Worm (Caenorhabditis elegans) whole organism, L3 larva: ENCODE data around the gene twk-11.

Source experiments
- ama-1 ChIP-seq: fragments of 150-350 bp; optimal IDR thresholded peaks from 2 replicates; lab custom pipeline; 2018
- ceh-9 ChIP-seq: sonication (generic microtip); optimal IDR thresholded peaks from 2 replicates; lab custom pipeline; 2018; ENCODE audit warnings: missing biosample characterization, missing genetic modification characterization
- egl-27 ChIP-seq: sonication (generic microtip); optimal IDR thresholded peaks from 4 replicates; lab custom pipeline; 2017; ENCODE audit warnings: missing biosample characterization, missing genetic modification reagents, missing genetic modification characterization
- lin-15B ChIP-seq: fragments of 150-350 bp; optimal IDR thresholded peaks from 2 replicates; lab custom pipeline; 2014; ENCODE audit warnings: missing biosample characterization, missing genetic modification characterization
- mdl-1 ChIP-seq: fragments of 150-350 bp; optimal IDR thresholded peaks from 2 replicates; lab custom pipeline; 2014; ENCODE audit warnings: missing biosample characterization, missing genetic modification characterization
- nhr-76 ChIP-seq: fragments of 150-350 bp; sonication (generic microtip); optimal IDR thresholded peaks from 5 replicates; lab custom pipeline; 2014; ENCODE audit warnings: missing biosample characterization, missing genetic modification characterization
- pqm-1 ChIP-seq: fragments of 150-350 bp; optimal IDR thresholded peaks from 2 replicates; lab custom pipeline; 2017; ENCODE audit warnings: missing biosample characterization, missing genetic modification characterization, inconsistent platforms
- tbx-2 ChIP-seq: sonication (generic microtip); optimal IDR thresholded peaks from 2 replicates; lab custom pipeline; 2016; ENCODE audit warnings: mild to moderate bottlenecking, missing genetic modification characterization, missing compliant biosample characterization
- unc-39 ChIP-seq: sonication (generic microtip); optimal IDR thresholded peaks from 4 replicates; lab custom pipeline; 2017; ENCODE audit warnings: missing biosample characterization, missing genetic modification characterization
- ztf-11 ChIP-seq: fragments of 150-350 bp; optimal IDR thresholded peaks from 2 replicates; lab custom pipeline; 2014; ENCODE audit warnings: missing biosample characterization, missing genetic modification characterization
- ztf-4 ChIP-seq: fragments of 150-350 bp; optimal IDR thresholded peaks from 2 replicates; lab custom pipeline; 2014; ENCODE audit warnings: missing biosample characterization, missing genetic modification characterization

DNA sequence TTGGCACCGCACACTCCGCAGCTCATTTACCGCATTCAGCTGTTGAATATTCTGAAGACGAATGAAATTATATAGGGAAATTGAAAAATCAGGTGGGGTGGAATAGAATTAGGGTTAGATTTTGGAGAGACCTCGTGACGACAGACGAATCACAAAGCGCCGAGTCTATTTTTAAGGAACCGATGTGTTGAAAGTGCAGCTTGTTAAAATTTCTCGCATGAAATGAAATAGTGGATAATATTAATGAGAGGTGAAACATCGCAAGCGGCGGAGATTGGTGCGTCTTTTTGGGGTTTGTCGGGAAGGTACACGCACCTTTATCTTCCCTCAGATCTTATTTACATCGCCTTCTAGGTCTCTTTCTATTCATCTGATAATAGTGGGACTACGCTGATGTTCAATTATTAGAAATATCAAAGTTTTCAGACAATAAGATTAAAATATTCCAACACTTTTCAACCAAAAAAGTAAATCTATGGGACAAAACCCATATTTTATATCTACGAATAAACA, 46.7 kb downstream of the twk-11 start, which contains the start of gene nhr-140:
- TF ChIP-seq egl-27 (tag; lab: Kevin White, UChicago) (no peak), ceh-9 (tag; lab: Kevin White, UChicago) (no peak), unc-39 (no peak), pqm-1 (tag; lab: Kevin White, UChicago) (no peak), lin-15B (tag; lab: Kevin White, UChicago) (no peak), nhr-76 (tag; lab: Kevin White, UChicago) (no peak), ztf-4 (tag; lab: Kevin White, UChicago) (no peak), ztf-11 (no peak), tbx-2 (tag; lab: Kevin White, UChicago) (no peak), mdl-1 (no peak), ama-1 (no peak)
